Worm (Caenorhabditis elegans) whole organism, young adult: Measurements from ENCODE around the gene C54F6.20.

ENCODE experiments used
- B0019.2 ChIP-seq: fragments of 200-800 bp; sonication (Bioruptor generic); conservative IDR thresholded peaks from 2 replicates; pipeline ENCODE4 v1.3.6; 2022; ENCODE audit warnings: missing genetic modification reagents, missing genetic modification characterization, missing compliant biosample characterization
- C06A6.2 ChIP-seq: fragments of 200-800 bp; sonication (Bioruptor generic); conservative IDR thresholded peaks from 2 replicates; pipeline ENCODE4 v1.3.6; 2022; ENCODE audit warnings: missing genetic modification characterization, missing compliant biosample characterization
- F33H1.4 ChIP-seq: fragments of 200-800 bp; sonication (Bioruptor generic); IDR thresholded peaks from 2 replicates; pipeline ENCODE4 v1.3.6; 2022; ENCODE audit warnings: missing genetic modification reagents, missing genetic modification characterization, missing compliant biosample characterization
- F37B4.10 ChIP-seq: fragments of 200-800 bp; sonication (Bioruptor generic); IDR thresholded peaks from 2 replicates; pipeline ENCODE4 v1.3.6; 2022; ENCODE audit warnings: missing genetic modification characterization, missing compliant biosample characterization
- F39B2.1 ChIP-seq: fragments of 200-800 bp; sonication (Bioruptor generic); IDR thresholded peaks from 2 replicates; pipeline ENCODE4 v1.3.6; 2022; ENCODE audit warnings: missing genetic modification reagents, missing genetic modification characterization, missing compliant biosample characterization
- F55B11.4 ChIP-seq: sonication (generic microtip); optimal IDR thresholded peaks from 2 replicates; lab custom pipeline; 2016; ENCODE audit warnings: missing compliant biosample characterization, missing genetic modification characterization, borderline replicate concordance; ENCODE audit not compliant: insufficient read depth
- K11D2.4 ChIP-seq: fragments of 200-800 bp; sonication (Bioruptor generic); IDR thresholded peaks from 2 replicates; pipeline ENCODE4 v1.3.6; 2022; ENCODE audit warnings: missing genetic modification reagents, missing genetic modification characterization, missing compliant biosample characterization
- Y67H2A.10 ChIP-seq: fragments of 200-800 bp; sonication (Bioruptor generic); conservative IDR thresholded peaks from 2 replicates; pipeline ENCODE4 v1.3.6; 2022; ENCODE audit warnings: missing genetic modification reagents, missing genetic modification characterization, missing compliant biosample characterization
- atf-7 ChIP-seq: sonication (generic microtip); optimal IDR thresholded peaks from 2 replicates; lab custom pipeline; 2017; ENCODE audit warnings: mild to moderate bottlenecking, missing genetic modification characterization, missing compliant biosample characterization
- athp-1 ChIP-seq: sonication (generic microtip); optimal IDR thresholded peaks from 2 replicates; lab custom pipeline; 2017; ENCODE audit warnings: mild to moderate bottlenecking, missing genetic modification characterization, missing compliant biosample characterization
- attf-3 ChIP-seq: fragments of 200-800 bp; sonication (Bioruptor generic); conservative IDR thresholded peaks from 2 replicates; pipeline ENCODE4 v1.3.6; 2022; ENCODE audit warnings: missing genetic modification reagents, missing genetic modification characterization, missing compliant biosample characterization
- bed-2 ChIP-seq: fragments of 200-800 bp; sonication (Bioruptor generic); IDR thresholded peaks from 2 replicates; pipeline ENCODE4 v1.3.6; 2022; ENCODE audit warnings: missing genetic modification reagents, missing genetic modification characterization, missing compliant biosample characterization
- ceh-27 ChIP-seq: fragments of 200-800 bp; sonication (Bioruptor generic); optimal IDR thresholded peaks from 2 replicates; lab custom pipeline; 2018; ENCODE audit warnings: mild to moderate bottlenecking, missing genetic modification characterization, moderate library complexity, missing compliant biosample characterization
- ceh-58 ChIP-seq: fragments of 200-800 bp; sonication (Bioruptor generic); IDR thresholded peaks from 2 replicates; pipeline ENCODE4 v1.3.6; 2022; ENCODE audit warnings: missing genetic modification characterization, missing compliant biosample characterization
- ceh-79 ChIP-seq: sonication (generic microtip); optimal IDR thresholded peaks from 2 replicates; lab custom pipeline; 2017; ENCODE audit warnings: mild to moderate bottlenecking, missing genetic modification characterization, missing compliant biosample characterization
- chd-7 ChIP-seq: sonication (generic microtip); optimal IDR thresholded peaks from 2 replicates; lab custom pipeline; 2016; ENCODE audit warnings: mild to moderate bottlenecking, missing genetic modification characterization, moderate library complexity, missing compliant biosample characterization
- dpff-1 ChIP-seq: sonication (generic microtip); optimal IDR thresholded peaks from 2 replicates; lab custom pipeline; 2017; ENCODE audit warnings: mild to moderate bottlenecking, missing genetic modification characterization, missing compliant biosample characterization
- egl-18 ChIP-seq: fragments of 200-800 bp; sonication (Bioruptor generic); IDR thresholded peaks from 2 replicates; pipeline ENCODE4 v1.3.6; 2022; ENCODE audit warnings: missing genetic modification reagents, missing genetic modification characterization, missing compliant biosample characterization
- ets-4 ChIP-seq: fragments of 200-800 bp; sonication (Bioruptor generic); optimal IDR thresholded peaks from 2 replicates; lab custom pipeline; 2018; ENCODE audit warnings: mild to moderate bottlenecking, missing genetic modification characterization, missing compliant biosample characterization
- fkh-3 ChIP-seq: sonication (generic microtip); optimal IDR thresholded peaks from 2 replicates; lab custom pipeline; 2016; ENCODE audit warnings: mild to moderate bottlenecking, missing genetic modification characterization, missing compliant biosample characterization
- lin-40 ChIP-seq: sonication (generic microtip); optimal IDR thresholded peaks from 2 replicates; lab custom pipeline; 2016; ENCODE audit warnings: missing genetic modification characterization, mild to moderate bottlenecking, missing compliant biosample characterization, missing genotype, missing genetic modification reagents
- lsy-27 ChIP-seq: sonication (generic microtip); optimal IDR thresholded peaks from 2 replicates; lab custom pipeline; 2017; ENCODE audit warnings: missing genetic modification characterization, mild to moderate bottlenecking, missing compliant biosample characterization, antibody characterized with exemption, missing genotype, borderline replicate concordance; ENCODE audit not compliant: insufficient read depth
- nhr-120 ChIP-seq: fragments of 200-800 bp; sonication (Bioruptor generic); IDR thresholded peaks from 2 replicates; pipeline ENCODE4 v1.3.6; 2022; ENCODE audit warnings: missing genetic modification characterization, missing compliant biosample characterization
- nhr-27 ChIP-seq: fragments of 200-800 bp; sonication (Bioruptor generic); optimal IDR thresholded peaks from 2 replicates; lab custom pipeline; 2018; ENCODE audit warnings: mild to moderate bottlenecking, missing genetic modification characterization, moderate library complexity, missing compliant biosample characterization
- pbrm-1 ChIP-seq: fragments of 200-800 bp; sonication (Bioruptor generic); IDR thresholded peaks from 2 replicates; pipeline ENCODE4 v1.3.6; 2022; ENCODE audit warnings: missing genetic modification reagents, missing genetic modification characterization, missing compliant biosample characterization
- pha-4 ChIP-seq: fragments of 150-350 bp; sonication (generic microtip); optimal IDR thresholded peaks from 2 replicates; lab custom pipeline; 2014; ENCODE audit warnings: missing biosample characterization, missing genetic modification reagents, missing genetic modification characterization
- sdz-38 ChIP-seq: sonication (generic microtip); optimal IDR thresholded peaks from 2 replicates; lab custom pipeline; 2016; ENCODE audit warnings: missing genotype, missing genetic modification characterization, missing compliant biosample characterization
- sea-2 ChIP-seq: fragments of 200-800 bp; sonication (Bioruptor generic); IDR thresholded peaks from 2 replicates; pipeline ENCODE4 v1.3.6; 2022; ENCODE audit warnings: missing genetic modification characterization, missing compliant biosample characterization
- snpc-1.1 ChIP-seq: sonication (generic microtip); optimal IDR thresholded peaks from 2 replicates; lab custom pipeline; 2017; ENCODE audit warnings: missing genetic modification characterization, mild to moderate bottlenecking, missing compliant biosample characterization, antibody characterized with exemption, moderate library complexity, missing genotype, missing genetic modification reagents; ENCODE audit not compliant: insufficient read depth
- snpc-3.4 ChIP-seq: sonication (generic microtip); optimal IDR thresholded peaks from 2 replicates; lab custom pipeline; 2017; ENCODE audit warnings: missing genetic modification characterization, mild to moderate bottlenecking, missing compliant biosample characterization, antibody characterized with exemption, moderate library complexity, missing genotype, missing genetic modification reagents
- tbp1 ChIP-seq: fragments of 200-800 bp; sonication (Bioruptor generic); optimal IDR thresholded peaks from 2 replicates; lab custom pipeline; 2018; ENCODE audit warnings: mild to moderate bottlenecking, missing genetic modification characterization, missing compliant biosample characterization
- unc-130 ChIP-seq: sonication (generic microtip); optimal IDR thresholded peaks from 2 replicates; lab custom pipeline; 2016; ENCODE audit warnings: missing genetic modification reagents, missing genetic modification characterization, missing compliant biosample characterization
- xnd-1 ChIP-seq: sonication (generic microtip); optimal IDR thresholded peaks from 2 replicates; lab custom pipeline; 2016; ENCODE audit warnings: missing genotype, missing genetic modification reagents, missing genetic modification characterization, missing compliant biosample characterization

The C54F6.20 gene

ce11 chrV:7478404-7478803 is 46.1 kb upstream of the C54F6.20 start, which contains the start of gene str-190 (continued):
- no peak for TF ChIP-seq dpff-1 (tag; lab: Kevin White, UChicago)
- no peak for TF ChIP-seq Y67H2A.10
- TF ChIP-seq F39B2.1 (GFP tag; lab: Robert Waterston, UW) = no peak
- TF ChIP-seq athp-1 (tag; lab: Kevin White, UChicago) = no peak
- TF ChIP-seq C06A6.2 = no peak

ce11 chrV:7480949-7481348 is 43.6 kb upstream of the C54F6.20 start, which contains the start of gene C18B10.6:
Gene C18B10.6 (minus strand): TSS chrV:7481049.
- TF ChIP-seq xnd-1 (tag; lab: Kevin White, UChicago) = no peak
- TF ChIP-seq F33H1.4 (GFP tag; lab: Robert Waterston, UW) = no peak

DNA sequence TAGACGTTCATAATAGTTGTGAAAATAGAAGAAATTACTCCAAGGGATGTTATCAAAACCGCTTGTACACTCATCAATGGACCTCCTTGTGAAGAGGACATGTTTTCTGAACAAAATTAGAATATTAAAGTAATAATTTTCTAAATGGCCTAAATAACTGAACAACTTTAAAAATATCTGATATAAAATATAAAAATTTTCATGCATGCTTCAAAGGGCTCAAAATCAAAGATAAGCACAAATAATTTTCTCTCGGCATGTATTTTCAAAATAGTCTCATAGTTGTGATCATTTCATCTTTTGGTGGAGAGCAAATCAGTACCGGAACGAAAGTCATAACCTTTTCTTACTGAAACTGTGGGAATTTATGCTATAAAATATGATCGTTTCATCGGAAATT is 39.5 kb upstream of the C54F6.20 start, which contains the start of gene srbc-8:
Gene srbc-8, minus strand, starts transcription at position 101 of the 400 bp plus-strand sequence.
- TF ChIP-seq lsy-27 (tag; lab: Kevin White, UChicago) = no peak
- no peak for TF ChIP-seq chd-7
- no peak for TF ChIP-seq F55B11.4 (tag; lab: Kevin White, UChicago)
- no peak for TF ChIP-seq pbrm-1 (GFP tag; lab: Robert Waterston, UW)
- no peak for TF ChIP-seq atf-7 (tag; lab: Kevin White, UChicago)
- no peak for TF ChIP-seq snpc-1.1 (tag; lab: Kevin White, UChicago)
- TF ChIP-seq F37B4.10 (GFP tag; lab: Robert Waterston, UW) = no peak
- TF ChIP-seq tbp1 (GFP tag; lab: Kevin White, UChicago) = no peak
- TF ChIP-seq ceh-79 (tag; lab: Kevin White, UChicago) = no peak
- no peak for TF ChIP-seq ceh-58 (GFP tag; lab: Robert Waterston, UW)

- no peak for TF ChIP-seq attf-3 (GFP tag; lab: Robert Waterston, UW)
- no peak for TF ChIP-seq F55B11.4 (tag; lab: Kevin White, UChicago)
- no peak for TF ChIP-seq sea-2
- no peak for TF ChIP-seq ets-4
- no peak for TF ChIP-seq pha-4 (tag; lab: Kevin White, UChicago)
- no peak for TF ChIP-seq fkh-3 (tag; lab: Kevin White, UChicago)
- TF ChIP-seq B0019.2 (GFP tag; lab: Robert Waterston, UW) = no peak
- TF ChIP-seq unc-130 (GFP tag; lab: Kevin White, UChicago) = no peak
- TF ChIP-seq ceh-27 (GFP tag; lab: Kevin White, UChicago) = no peak
- no peak for TF ChIP-seq K11D2.4
- TF ChIP-seq egl-18 (GFP tag; lab: Robert Waterston, UW) = no peak
- TF ChIP-seq bed-2 (GFP tag; lab: Robert Waterston, UW) = no peak
- no peak for TF ChIP-seq snpc-3.4 (tag; lab: Kevin White, UChicago)
- no peak for TF ChIP-seq sdz-38 (tag; lab: Kevin White, UChicago)
- TF ChIP-seq nhr-27 = no peak
- no peak for TF ChIP-seq lin-40 (tag; lab: Kevin White, UChicago)
- no peak for TF ChIP-seq nhr-120 (GFP tag; lab: Robert Waterston, UW)
Observed at ce11 chrV:7487518-7487917, 37.0 kb upstream of the C54F6.20 start, which contains the start of gene srbc-7. Gene srbc-7 (minus strand): TSS chrV:7487618.
